Fruit fly (Drosophila melanogaster) whole organism, embryonic: ENCODE measurements around the gene Dtg.

Source experiments
- B-H1 ChIP-seq: fragments of 200-800 bp; sonication (Bioruptor generic); IDR thresholded peaks from 3 replicates; pipeline ENCODE4 v1.3.6; 2022; ENCODE audit warnings: missing biosample characterization, missing genetic modification characterization
- CG10431 ChIP-seq: fragments of 200-800 bp; sonication (Bioruptor generic); optimal IDR thresholded peaks from 3 replicates; lab custom pipeline; 2018; ENCODE audit warnings: missing biosample characterization, mild to moderate bottlenecking, missing genetic modification characterization
- CG11456 ChIP-seq: fragments of 200-800 bp; sonication (Bioruptor generic); IDR thresholded peaks from 3 replicates; pipeline ENCODE4 v1.3.6; 2022; ENCODE audit warnings: missing biosample characterization, missing genetic modification characterization
- CG17802 ChIP-seq: fragments of 200-800 bp; sonication (Bioruptor generic); optimal IDR thresholded peaks from 2 replicates; lab custom pipeline; 2018; ENCODE audit warnings: missing biosample characterization, mild to moderate bottlenecking, missing genetic modification characterization, moderate library complexity
- CG17912 ChIP-seq: fragments of 200-800 bp; sonication (Bioruptor generic); optimal IDR thresholded peaks from 2 replicates; lab custom pipeline; 2018; ENCODE audit warnings: missing biosample characterization, mild to moderate bottlenecking, missing genetic modification characterization
- CG18599 ChIP-seq: fragments of 200-800 bp; sonication (Bioruptor generic); optimal IDR thresholded peaks from 3 replicates; lab custom pipeline; 2017; ENCODE audit warnings: missing biosample characterization, missing genetic modification characterization, mild to moderate bottlenecking, moderate library complexity, missing genetic modification reagents
- CG18764 ChIP-seq: fragments of 200-800 bp; sonication (Bioruptor generic); optimal IDR thresholded peaks from 3 replicates; lab custom pipeline; 2016; ENCODE audit warnings: missing biosample characterization, missing genetic modification characterization
- CG31388 ChIP-seq: fragments of 200-800 bp; sonication (Bioruptor generic); optimal IDR thresholded peaks from 2 replicates; lab custom pipeline; 2016; ENCODE audit warnings: missing biosample characterization, missing genetic modification characterization
- CG32772 ChIP-seq: fragments of 200-800 bp; sonication (Bioruptor generic); IDR thresholded peaks from 2 replicates; pipeline ENCODE4 v1.3.6; 2022; ENCODE audit warnings: missing biosample characterization, missing genetic modification characterization
- CG34376 ChIP-seq: fragments of 200-800 bp; sonication (Bioruptor generic); optimal IDR thresholded peaks from 2 replicates; lab custom pipeline; 2018; ENCODE audit warnings: missing biosample characterization, mild to moderate bottlenecking, missing genetic modification characterization
- CG4707 ChIP-seq: fragments of 200-800 bp; sonication (Bioruptor generic); optimal IDR thresholded peaks from 2 replicates; lab custom pipeline; 2018; ENCODE audit warnings: missing biosample characterization, mild to moderate bottlenecking, missing genetic modification characterization, moderate library complexity
- CG4854 ChIP-seq: fragments of 200-800 bp; sonication (Bioruptor generic); optimal IDR thresholded peaks from 2 replicates; lab custom pipeline; 2016; ENCODE audit warnings: missing biosample characterization, missing genetic modification characterization, inconsistent platforms
- CG6765 ChIP-seq: fragments of 200-800 bp; sonication (Bioruptor generic); optimal IDR thresholded peaks from 3 replicates; lab custom pipeline; 2017; ENCODE audit warnings: missing biosample characterization, mild to moderate bottlenecking, missing genetic modification characterization
- CG9797 ChIP-seq: fragments of 200-800 bp; sonication (Bioruptor generic); optimal IDR thresholded peaks from 3 replicates; lab custom pipeline; 2018; ENCODE audit warnings: missing biosample characterization, mild to moderate bottlenecking, missing genetic modification characterization
- Camta ChIP-seq: fragments of 200-800 bp; sonication (Bioruptor generic); optimal IDR thresholded peaks from 2 replicates; lab custom pipeline; 2016; ENCODE audit warnings: missing biosample characterization, missing genetic modification characterization
- Chrac-16 ChIP-seq: fragments of 200-800 bp; sonication (Bioruptor generic); optimal IDR thresholded peaks from 3 replicates; lab custom pipeline; 2016; ENCODE audit warnings: missing biosample characterization, missing genetic modification characterization
- D19B ChIP-seq: fragments of 200-800 bp; sonication (Bioruptor generic); optimal IDR thresholded peaks from 2 replicates; lab custom pipeline; 2017; ENCODE audit warnings: missing biosample characterization, mild to moderate bottlenecking, missing genetic modification characterization
- Dip2 ChIP-seq: fragments of 200-800 bp; sonication (Bioruptor generic); IDR thresholded peaks from 2 replicates; pipeline ENCODE4 v1.3.6; 2022; ENCODE audit warnings: missing biosample characterization, missing genetic modification characterization
- Dp ChIP-seq: fragments of 200-800 bp; sonication (Bioruptor generic); optimal IDR thresholded peaks from 2 replicates; lab custom pipeline; 2018; ENCODE audit warnings: missing biosample characterization, mild to moderate bottlenecking, missing genetic modification characterization, moderate library complexity
- E2f1 ChIP-seq: fragments of 200-800 bp; sonication (Bioruptor generic); IDR thresholded peaks from 2 replicates; pipeline ENCODE4 v1.3.6; 2022; ENCODE audit warnings: missing biosample characterization, missing genetic modification characterization
- ERR ChIP-seq: fragments of 200-800 bp; sonication (Bioruptor generic); optimal IDR thresholded peaks from 2 replicates; lab custom pipeline; 2016; ENCODE audit warnings: missing biosample characterization, missing genetic modification characterization
- Eip74EF ChIP-seq, 2 experiments: fragments of 200-800 bp in 1 of 2; fragments of >200 bp in 1 of 2; sonication (Bioruptor generic) in 1 of 2; optimal IDR thresholded peaks; 2 replicates each; lab custom pipeline; 2017 to 2019; ENCODE audit warnings: missing biosample characterization in 2 of 2, missing genetic modification characterization in 2 of 2, mild to moderate bottlenecking in 1 of 2, moderate library complexity in 1 of 2
- Hr3 ChIP-seq: fragments of 200-800 bp; sonication (Bioruptor generic); optimal IDR thresholded peaks from 3 replicates; lab custom pipeline; 2016; ENCODE audit warnings: missing biosample characterization, missing genetic modification characterization
- Jarid2 ChIP-seq: fragments of 200-800 bp; sonication (Bioruptor generic); optimal IDR thresholded peaks from 3 replicates; lab custom pipeline; 2017; ENCODE audit warnings: mild to moderate bottlenecking, missing biosample characterization, missing genetic modification reagents, missing genetic modification characterization
- Kr ChIP-seq: fragments of 200-800 bp; sonication (Bioruptor generic); optimal IDR thresholded peaks from 2 replicates; lab custom pipeline; 2017; ENCODE audit warnings: missing biosample characterization, mild to moderate bottlenecking, missing genetic modification characterization
- Lpt ChIP-seq: fragments of >200 bp; optimal IDR thresholded peaks from 2 replicates; lab custom pipeline; 2018; ENCODE audit warnings: missing biosample characterization, missing genetic modification characterization
- Max ChIP-seq: fragments of 200-800 bp; sonication (Bioruptor generic); optimal IDR thresholded peaks from 2 replicates; lab custom pipeline; 2016; ENCODE audit warnings: missing biosample characterization, mild to moderate bottlenecking, missing genetic modification characterization
- NFAT ChIP-seq: fragments of 200-800 bp; sonication (Bioruptor generic); IDR thresholded peaks from 2 replicates; pipeline ENCODE4 v1.3.6; 2022; ENCODE audit warnings: missing biosample characterization, missing genetic modification characterization
- NK7.1 ChIP-seq: fragments of 200-800 bp; sonication (Bioruptor generic); optimal IDR thresholded peaks from 3 replicates; lab custom pipeline; 2016; ENCODE audit warnings: missing biosample characterization, missing genetic modification characterization
- Poxn ChIP-seq: fragments of 200-800 bp; sonication (Bioruptor generic); IDR thresholded peaks from 2 replicates; pipeline ENCODE4 v1.3.6; 2022; ENCODE audit warnings: missing biosample characterization, missing genetic modification characterization
- Sox100B ChIP-seq: fragments of 200-800 bp; sonication (Bioruptor generic); optimal IDR thresholded peaks from 3 replicates; lab custom pipeline; 2018; ENCODE audit warnings: missing biosample characterization, mild to moderate bottlenecking, missing genetic modification characterization
- aop ChIP-seq: fragments of 200-800 bp; sonication (Bioruptor generic); IDR thresholded peaks from 2 replicates; pipeline ENCODE4 v1.3.6; 2022; ENCODE audit warnings: missing biosample characterization, missing genetic modification characterization
- bbx ChIP-seq: fragments of 200-800 bp; sonication (Bioruptor generic); IDR thresholded peaks from 2 replicates; pipeline ENCODE4 v1.3.6; 2022; ENCODE audit warnings: missing biosample characterization, missing genetic modification characterization; ENCODE audit not compliant: partially characterized antibody
- bcd ChIP-seq: fragments of 200-800 bp; sonication (Bioruptor generic); optimal IDR thresholded peaks from 2 replicates; lab custom pipeline; 2017; ENCODE audit warnings: missing biosample characterization, mild to moderate bottlenecking, missing genetic modification characterization
- croc ChIP-seq: fragments of 200-800 bp; sonication (Bioruptor generic); conservative IDR thresholded peaks from 3 replicates; pipeline ENCODE4 v1.3.6; 2022; ENCODE audit warnings: missing biosample characterization, missing genetic modification characterization
- cwo ChIP-seq: fragments of 200-800 bp; sonication (Bioruptor generic); optimal IDR thresholded peaks from 3 replicates; lab custom pipeline; 2017; ENCODE audit warnings: missing biosample characterization, missing genetic modification characterization, mild to moderate bottlenecking, moderate library complexity, missing genetic modification reagents
- da ChIP-seq: fragments of 200-800 bp; sonication (Bioruptor generic); optimal IDR thresholded peaks from 2 replicates; lab custom pipeline; 2016; ENCODE audit warnings: missing biosample characterization, missing genetic modification characterization
- danr ChIP-seq: fragments of 200-800 bp; sonication (Bioruptor generic); IDR thresholded peaks from 2 replicates; pipeline ENCODE4 v1.3.6; 2022; ENCODE audit warnings: missing biosample characterization, missing genetic modification characterization
- disco-r ChIP-seq: fragments of 200-800 bp; sonication (Bioruptor generic); optimal IDR thresholded peaks from 2 replicates; lab custom pipeline; 2016; ENCODE audit warnings: missing biosample characterization, missing genetic modification characterization
- dysf ChIP-seq: fragments of 200-800 bp; sonication (Bioruptor generic); IDR thresholded peaks from 3 replicates; pipeline ENCODE4 v1.3.6; 2022; ENCODE audit warnings: missing biosample characterization, missing genetic modification characterization
- fd102C ChIP-seq: fragments of 200-800 bp; sonication (Bioruptor generic); optimal IDR thresholded peaks from 2 replicates; lab custom pipeline; 2018; ENCODE audit warnings: missing biosample characterization, mild to moderate bottlenecking, missing genetic modification characterization, moderate library complexity
- fd64A ChIP-seq: fragments of 200-800 bp; sonication (Bioruptor generic); optimal IDR thresholded peaks from 3 replicates; lab custom pipeline; 2018; ENCODE audit warnings: missing biosample characterization, mild to moderate bottlenecking, missing genetic modification characterization
- kni ChIP-seq: fragments of 200-800 bp; sonication (Bioruptor generic); optimal IDR thresholded peaks from 3 replicates; lab custom pipeline; 2017; ENCODE audit warnings: mild to moderate bottlenecking, missing biosample characterization, missing genetic modification reagents, missing genetic modification characterization
- lab ChIP-seq: fragments of 200-800 bp; sonication (Bioruptor generic); optimal IDR thresholded peaks from 3 replicates; lab custom pipeline; 2017; ENCODE audit warnings: missing biosample characterization, missing genetic modification characterization, mild to moderate bottlenecking, moderate library complexity, missing genetic modification reagents
- lbe ChIP-seq: fragments of 200-800 bp; sonication (Bioruptor generic); optimal IDR thresholded peaks from 2 replicates; lab custom pipeline; 2016; ENCODE audit warnings: missing biosample characterization, mild to moderate bottlenecking, missing genetic modification characterization
- nom ChIP-seq: fragments of 200-800 bp; sonication (Bioruptor generic); optimal IDR thresholded peaks from 2 replicates; lab custom pipeline; 2017; ENCODE audit warnings: missing biosample characterization, missing genetic modification characterization, mild to moderate bottlenecking, moderate library complexity, missing genetic modification reagents
- p53 ChIP-seq: fragments of 200-800 bp; sonication (Bioruptor generic); optimal IDR thresholded peaks from 2 replicates; lab custom pipeline; 2016; ENCODE audit warnings: missing biosample characterization, missing genetic modification characterization
- pho ChIP-seq: fragments of 200-800 bp; sonication (Bioruptor generic); optimal IDR thresholded peaks from 2 replicates; lab custom pipeline; 2016; ENCODE audit warnings: missing biosample characterization, missing genetic modification characterization
- sens ChIP-seq: fragments of 200-800 bp; sonication (Bioruptor generic); peaks from one replicate; lab custom pipeline; 2016; ENCODE audit warnings: missing biosample characterization, missing genetic modification characterization
- slbo ChIP-seq: fragments of 200-800 bp; sonication (Bioruptor generic); IDR thresholded peaks from 2 replicates; pipeline ENCODE4 v1.3.6; 2022; ENCODE audit warnings: missing biosample characterization, missing genetic modification characterization
- twi ChIP-seq: fragments of 200-800 bp; optimal IDR thresholded peaks from 2 replicates; lab custom pipeline; 2019; ENCODE audit warnings: missing biosample characterization, mild to moderate bottlenecking, missing genetic modification characterization, moderate library complexity

The Dtg gene

dm6 chr3R:12644621-12645310 lies 3.1 kb upstream of the Dtg start (continued):
- TF ChIP-seq Dip2 (GFP tag; lab: Robert Waterston, UW) (no peak), Jarid2 (GFP tag; lab: Kevin White, UChicago) (no peak), sens (GFP tag; lab: Kevin White, UChicago) (peak; percentile 79), slbo (no peak), pho (no peak), CG17802 (no peak), D19B (GFP tag; lab: Kevin White, UChicago) (no peak), Chrac-16 (GFP tag; lab: Kevin White, UChicago) (no peak), disco-r (no peak), CG18764 (GFP tag; lab: Kevin White, UChicago) (no peak), fd102C (no peak), nom (no peak), ERR (no peak), croc (GFP tag; lab: Robert Waterston, UW) (no peak), B-H1 (no peak), danr (no peak), Dp (no peak), cwo (peak; percentile 6), aop (GFP tag; lab: Robert Waterston, UW) (no peak), CG4854 (GFP tag; lab: Kevin White, UChicago) (no peak), CG11456 (no peak), CG18599 (GFP tag; lab: Kevin White, UChicago) (no peak), Camta (no peak), Hr3 (GFP tag; lab: Kevin White, UChicago) (no peak), CG31388 (no peak), E2f1 (GFP tag; lab: Robert Waterston, UW) (no peak), Lpt (GFP tag; lab: Kevin White, UChicago) (no peak), CG4707 (GFP tag; lab: Kevin White, UChicago) (peak; percentile 16), twi (no peak), fd64A (GFP tag; lab: Kevin White, UChicago) (no peak), CG10431 (GFP tag; lab: Kevin White, UChicago) (no peak), Eip74EF (GFP tag; optimal IDR thresholded peaks at IDR 0.05; lab: Kevin White, UChicago) (no peak), Kr (GFP tag; lab: Kevin White, UChicago) (no peak), p53 (no peak), NFAT (no peak), dysf (GFP tag; lab: Robert Waterston, UW) (no peak), Max (GFP tag; lab: Kevin White, UChicago) (no peak), lab (GFP tag; lab: Kevin White, UChicago) (no peak), CG6765 (GFP tag; lab: Kevin White, UChicago) (no peak), CG32772 (GFP tag; lab: Robert Waterston, UW) (no peak), Sox100B (GFP tag; lab: Kevin White, UChicago) (peak; percentile 15), bcd (GFP tag; lab: Kevin White, UChicago) (no peak), lbe (GFP tag; lab: Kevin White, UChicago) (no peak), CG34376 (GFP tag; lab: Kevin White, UChicago) (no peak), CG9797 (GFP tag; lab: Kevin White, UChicago) (no peak), NK7.1 (GFP tag; lab: Kevin White, UChicago) (no peak), da (GFP tag; lab: Kevin White, UChicago) (no peak), Poxn (GFP tag; lab: Robert Waterston, UW) (no peak), kni (GFP tag; lab: Kevin White, UChicago) (no peak), CG17912 (no peak), bbx (GFP tag; lab: Robert Waterston, UW) (no peak)
